Fruit fly (Drosophila melanogaster): ENCODE results near the gene CG2750.
"Not testable (repeated sequence)": the region's sequence is repeated elsewhere in the genome, so short reads cannot be mapped to it uniquely, and the experiment has no call there.

DNA sequence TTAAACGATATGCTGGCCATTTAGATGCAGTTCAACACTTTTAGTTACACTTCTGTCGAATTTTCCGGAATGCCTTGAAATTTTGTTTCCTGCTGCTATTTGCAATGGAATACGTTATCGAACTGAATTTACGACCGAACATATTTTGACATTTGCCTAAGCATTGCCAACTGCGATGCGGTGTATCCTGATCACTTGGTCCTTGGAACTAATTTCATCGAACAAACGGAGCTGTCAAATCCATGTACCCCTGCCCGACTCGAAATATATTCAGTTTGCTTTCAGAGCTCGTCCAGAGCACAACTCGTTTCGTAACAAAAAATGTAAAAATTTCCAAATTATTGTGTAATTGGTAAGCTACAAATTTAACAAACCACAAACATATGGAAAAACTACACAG, 20.1 kb upstream of the CG2750 start, which contains the start of gene CG15734:
- not testable (repeated sequence) for TF ChIP-seq Jra (GFP tag; optimal IDR thresholded peaks at IDR 0.05); psq (GFP tag; optimal IDR thresholded peaks at IDR 0.05); N (GFP tag; optimal IDR thresholded peaks at IDR 0.05); h (GFP tag; optimal IDR thresholded peaks at IDR 0.05); tai (GFP tag; optimal IDR thresholded peaks at IDR 0.05); pan (optimal IDR thresholded peaks at IDR 0.05); foxo (GFP tag; optimal IDR thresholded peaks at IDR 0.05); lola (GFP tag; optimal IDR thresholded peaks at IDR 0.05); Hr83 (GFP tag; optimal IDR thresholded peaks at IDR 0.05; ENCODE audit: poor library complexity, severe bottlenecking); Myc (optimal IDR thresholded peaks at IDR 0.05); usp (GFP tag; optimal IDR thresholded peaks at IDR 0.05); Dif (GFP tag; optimal IDR thresholded peaks at IDR 0.05; ENCODE audit: partially characterized antibody)

Data from whole organism, wandering third instar larva.